Fruit fly (Drosophila melanogaster) whole organism, embryonic: Measurements from ENCODE around the gene CG5815.

Experiments used
- CG13894 ChIP-seq: fragments of 200-800 bp; sonication (Bioruptor generic); optimal IDR thresholded peaks from 3 replicates; lab custom pipeline; 2018; ENCODE audit warnings: missing biosample characterization, mild to moderate bottlenecking, missing genetic modification characterization, moderate library complexity
- CG34422 ChIP-seq: fragments of 200-800 bp; sonication (Bioruptor generic); IDR thresholded peaks from 3 replicates; pipeline ENCODE4 v1.3.6; 2022; ENCODE audit warnings: missing biosample characterization, missing genetic modification characterization
- CG4282 ChIP-seq: fragments of 200-800 bp; sonication (Bioruptor generic); optimal IDR thresholded peaks from 2 replicates; lab custom pipeline; 2016; ENCODE audit warnings: missing biosample characterization, missing genetic modification characterization
- Dbx ChIP-seq: fragments of 200-800 bp; sonication (Bioruptor generic); IDR thresholded peaks from 3 replicates; pipeline ENCODE4 v1.3.6; 2022; ENCODE audit warnings: missing biosample characterization, missing genetic modification characterization
- MESR4 ChIP-seq: fragments of 200-800 bp; sonication (Bioruptor generic); optimal IDR thresholded peaks from 2 replicates; lab custom pipeline; 2018; ENCODE audit warnings: missing biosample characterization, mild to moderate bottlenecking, missing genetic modification characterization, moderate library complexity
- Oli ChIP-seq: fragments of 200-800 bp; sonication (Bioruptor generic); optimal IDR thresholded peaks from 2 replicates; lab custom pipeline; 2018; ENCODE audit warnings: missing biosample characterization, mild to moderate bottlenecking, missing genetic modification characterization, moderate library complexity
- Side ChIP-seq: fragments of 200-800 bp; sonication (Bioruptor generic); optimal IDR thresholded peaks from 2 replicates; lab custom pipeline; 2016; ENCODE audit warnings: missing biosample characterization, missing genetic modification characterization
- Usf ChIP-seq: fragments of 200-800 bp; sonication (Bioruptor generic); optimal IDR thresholded peaks from 2 replicates; lab custom pipeline; 2017; ENCODE audit warnings: missing genotype, missing biosample characterization, missing genetic modification characterization
- lola ChIP-seq, 3 experiments: fragments of >200 bp in 2 of 3; fragments of 200-800 bp in 1 of 3; sonication (Bioruptor generic) in 1 of 3; optimal IDR thresholded peaks; 2 replicates each; lab custom pipeline; 2017 to 2019; ENCODE audit warnings: missing biosample characterization in 3 of 3, missing genetic modification characterization in 3 of 3, mild to moderate bottlenecking in 1 of 3, moderate library complexity in 1 of 3

DNA sequence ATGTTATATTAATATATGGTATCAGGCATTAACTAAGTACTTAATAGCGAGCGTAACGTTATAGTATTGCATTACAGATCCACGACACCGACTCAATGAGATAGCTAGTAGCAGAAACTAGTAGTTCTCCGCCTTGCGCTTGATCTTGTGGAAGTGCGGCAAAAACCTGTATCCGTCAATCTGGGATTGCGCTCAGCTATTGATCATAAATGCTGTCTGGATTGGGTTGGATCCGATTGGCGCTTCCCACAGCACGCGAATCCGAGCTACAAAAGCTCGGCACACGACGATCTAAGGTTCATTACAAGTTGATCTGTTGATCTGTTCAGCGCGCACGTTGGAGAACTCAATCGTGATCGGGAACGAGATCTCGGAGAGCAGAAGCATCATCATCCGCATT is 48.5 kb downstream of the CG5815 start, which contains the start of gene CG5909:
- TF ChIP-seq Usf (GFP tag; lab: Kevin White, UChicago), result no peak
- TF ChIP-seq Dbx (GFP tag; lab: Robert Waterston, UW), result no peak
- no peak for TF ChIP-seq CG13894 (tag; lab: Kevin White, UChicago)
- no peak for TF ChIP-seq lola (GFP tag; optimal IDR thresholded peaks at IDR 0.05; lab: Kevin White, UChicago)
- TF ChIP-seq MESR4 (GFP tag; lab: Kevin White, UChicago), result no peak
- no peak for TF ChIP-seq Oli (tag; lab: Kevin White, UChicago)
- TF ChIP-seq Side (GFP tag; lab: Kevin White, UChicago), result no peak
- TF ChIP-seq CG34422 (GFP tag; lab: Robert Waterston, UW), result no peak
- no peak for TF ChIP-seq CG4282 (GFP tag; lab: Kevin White, UChicago)
